Worm (Caenorhabditis elegans): ENCODE results near the gene sra-3.

- TF ChIP-seq tbx-37 (GFP tag; conservative IDR thresholded peaks at IDR 0.05), result no peak
- no peak for TF ChIP-seq ama-1 (optimal IDR thresholded peaks at IDR 0.05)
- no peak for TF ChIP-seq tbx-11 (GFP tag; IDR thresholded peaks at IDR 0.05)
- no peak for TF ChIP-seq hmbx-1 (tag; optimal IDR thresholded peaks at IDR 0.05)
- TF ChIP-seq tra-4 (tag; optimal IDR thresholded peaks at IDR 0.05), result no peak
- TF ChIP-seq sea-1 (GFP tag; conservative IDR thresholded peaks at IDR 0.05), result no peak
- TF ChIP-seq pes-1 (GFP tag; IDR thresholded peaks at IDR 0.05), result no peak
- TF ChIP-seq ceh-36 (tag; optimal IDR thresholded peaks at IDR 0.05), result no peak
- no peak for TF ChIP-seq aly-1 (tag; optimal IDR thresholded peaks at IDR 0.05)
- TF ChIP-seq ceh-13 (GFP tag; optimal IDR thresholded peaks at IDR 0.05), result no peak
- TF ChIP-seq B0310.2 (tag; optimal IDR thresholded peaks at IDR 0.05), result no peak
- no peak for TF ChIP-seq hnd-1 (tag; optimal IDR thresholded peaks at IDR 0.05)
- TF ChIP-seq ets-7 (tag; optimal IDR thresholded peaks at IDR 0.05), result no peak
Observed at ce11 chrII:9498589-9498988, 42.0 kb downstream of the sra-3 start.

Data from whole organism, early embryonic.